ENCODE assay signal across 1 worm cellular context in the genomic region with DNA sequence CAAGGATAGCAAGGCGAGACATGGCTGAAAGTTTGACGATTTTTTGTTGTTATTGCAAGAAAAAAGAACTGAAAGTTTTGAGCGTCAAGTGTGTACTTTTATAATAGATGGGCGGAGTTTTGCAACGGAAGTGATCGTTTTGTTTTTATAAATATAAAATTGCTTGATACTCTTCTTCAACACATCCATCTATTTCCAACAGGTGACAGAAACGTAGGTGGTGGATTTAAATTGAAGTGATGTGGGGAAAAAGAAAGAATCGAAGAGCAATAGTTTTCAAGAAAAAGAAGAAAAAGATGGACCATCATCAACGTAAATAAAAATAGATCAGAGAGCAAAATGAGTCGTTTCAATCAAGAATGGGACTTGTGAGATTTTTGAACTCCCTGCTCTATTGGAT.
TF ChIP-seq lines count a peak whose summit lies in the region.

A gene (minus strand): TSS at position 24 of the 400 bp plus-strand sequence.

TF ChIP-seq in whole organism, L2 larva, 48 proteins besides CTCF, POLR2A, EP300 and RAD21 (continued from another document):
- no peak for TF ChIP-seq nhr-12 (tag; optimal IDR thresholded peaks at IDR 0.05; lab: Kevin White, UChicago)
- TF ChIP-seq ztf-11 (tag; optimal IDR thresholded peaks at IDR 0.05; lab: Kevin White, UChicago), result no peak
- no peak for TF ChIP-seq lin-13 (GFP tag; optimal IDR thresholded peaks at IDR 0.05; lab: Kevin White, UChicago)
- no peak for TF ChIP-seq nhr-6 (tag; optimal IDR thresholded peaks at IDR 0.05; lab: Kevin White, UChicago)
- TF ChIP-seq fos-1 (tag; optimal IDR thresholded peaks at IDR 0.05; lab: Kevin White, UChicago), result no peak
- no peak for TF ChIP-seq nhr-11 (tag; optimal IDR thresholded peaks at IDR 0.05; lab: Kevin White, UChicago)
- TF ChIP-seq peb-1 (tag; optimal IDR thresholded peaks at IDR 0.05; lab: Kevin White, UChicago), result no peak
- no peak for TF ChIP-seq nhr-21 (tag; optimal IDR thresholded peaks at IDR 0.05; lab: Kevin White, UChicago)
- TF ChIP-seq lsy-2 (tag; optimal IDR thresholded peaks at IDR 0.05; lab: Kevin White, UChicago), result peak in 1 of 2 experiments; percentile 43
- TF ChIP-seq nhr-23 (tag; optimal IDR thresholded peaks at IDR 0.05; lab: Kevin White, UChicago), result no peak
- TF ChIP-seq Y55F3AM.14 (GFP tag; optimal IDR thresholded peaks at IDR 0.05; lab: Kevin White, UChicago), result no peak
- TF ChIP-seq ztf-4 (tag; optimal IDR thresholded peaks at IDR 0.05; lab: Kevin White, UChicago), result no peak
- no peak for TF ChIP-seq alr-1 (tag; optimal IDR thresholded peaks at IDR 0.05; lab: Kevin White, UChicago)
- TF ChIP-seq F13H6.1 (tag; optimal IDR thresholded peaks at IDR 0.05; lab: Kevin White, UChicago), result peak; percentile 54
- no peak for TF ChIP-seq nhr-25 (tag; optimal IDR thresholded peaks at IDR 0.05; lab: Kevin White, UChicago)
- no peak for TF ChIP-seq blmp-1 (tag; optimal IDR thresholded peaks at IDR 0.05; lab: Kevin White, UChicago; ENCODE audit: insufficient read depth)
- no peak for TF ChIP-seq unc-55 (GFP tag; optimal IDR thresholded peaks at IDR 0.05; lab: Kevin White, UChicago)
- TF ChIP-seq lin-39 (tag; optimal IDR thresholded peaks at IDR 0.05; lab: Kevin White, UChicago), result no peak
- TF ChIP-seq ama-1 (optimal IDR thresholded peaks at IDR 0.05; lab: Kevin White, UChicago), result peak; percentile 54
- no peak for TF ChIP-seq aly-2 (tag; optimal IDR thresholded peaks at IDR 0.05; lab: Kevin White, UChicago)
- no peak for TF ChIP-seq skn-1 (tag; optimal IDR thresholded peaks at IDR 0.05; lab: Kevin White, UChicago)
- TF ChIP-seq ZK546.5 (tag; optimal IDR thresholded peaks at IDR 0.05; lab: Kevin White, UChicago), result no peak
- no peak for TF ChIP-seq unc-39 (tag; optimal IDR thresholded peaks at IDR 0.05; lab: Kevin White, UChicago)
- no peak for TF ChIP-seq mdl-1 (tag; optimal IDR thresholded peaks at IDR 0.05; lab: Kevin White, UChicago)
- TF ChIP-seq dmd-4 (tag; optimal IDR thresholded peaks at IDR 0.05; lab: Kevin White, UChicago), result no peak
